Fruit fly (Drosophila melanogaster) whole organism, adult: ENCODE data around the gene CG9123.

ENCODE experiments used
- CG11617 ChIP-seq: fragments of 200-800 bp; sonication (Bioruptor generic); optimal IDR thresholded peaks from 2 replicates; lab custom pipeline; 2017; ENCODE audit warnings: mild to moderate bottlenecking, missing biosample characterization, missing genetic modification reagents, missing genetic modification characterization
- CG12768 ChIP-seq: fragments of 200-800 bp; sonication (Bioruptor generic); optimal IDR thresholded peaks from 2 replicates; lab custom pipeline; 2017; ENCODE audit warnings: missing biosample characterization, missing genetic modification characterization, mild to moderate bottlenecking, moderate library complexity, missing genetic modification reagents
- CG14711 ChIP-seq: fragments of 200-800 bp; sonication (Bioruptor generic); optimal IDR thresholded peaks from 2 replicates; lab custom pipeline; 2018; ENCODE audit warnings: missing biosample characterization, mild to moderate bottlenecking, missing genetic modification characterization, moderate library complexity
- CG33017 ChIP-seq: fragments of 200-800 bp; sonication (Bioruptor generic); optimal IDR thresholded peaks from 2 replicates; lab custom pipeline; 2018; ENCODE audit warnings: missing biosample characterization, mild to moderate bottlenecking, missing genetic modification characterization, moderate library complexity
- CG5204 ChIP-seq: fragments of 200-800 bp; sonication (Bioruptor generic); optimal IDR thresholded peaks from 2 replicates; lab custom pipeline; 2016; ENCODE audit warnings: missing biosample characterization, missing genetic modification characterization
- CG7101 ChIP-seq: fragments of 200-800 bp; sonication (Bioruptor generic); optimal IDR thresholded peaks from 2 replicates; lab custom pipeline; 2018; ENCODE audit warnings: missing biosample characterization, mild to moderate bottlenecking, missing genetic modification characterization, moderate library complexity
- Clk ChIP-seq: fragments of 200-800 bp; sonication (Bioruptor generic); optimal IDR thresholded peaks from 2 replicates; lab custom pipeline; 2017; ENCODE audit warnings: missing biosample characterization, missing genetic modification characterization
- Crg-1 ChIP-seq: fragments of 200-800 bp; sonication (Bioruptor generic); optimal IDR thresholded peaks from 2 replicates; lab custom pipeline; 2016; ENCODE audit warnings: missing biosample characterization, missing genetic modification characterization
- cnc ChIP-seq, 2 experiments: fragments of >200 bp; optimal IDR thresholded peaks; 2 replicates each; lab custom pipeline; 2017
- kay ChIP-seq: fragments of 200-800 bp; sonication (Bioruptor generic); peaks from one replicate; lab custom pipeline; 2016; ENCODE audit warnings: missing biosample characterization, missing genetic modification characterization, borderline replicate concordance
- pad ChIP-seq: fragments of 200-800 bp; sonication (Bioruptor generic); optimal IDR thresholded peaks from 3 replicates; lab custom pipeline; 2017; ENCODE audit warnings: missing biosample characterization, missing genetic modification characterization, mild to moderate bottlenecking, moderate library complexity, missing genetic modification reagents
- tj ChIP-seq: fragments of 200-800 bp; sonication (Bioruptor generic); optimal IDR thresholded peaks from 3 replicates; lab custom pipeline; 2017; ENCODE audit warnings: missing biosample characterization, mild to moderate bottlenecking, missing genetic modification characterization, moderate library complexity
- toe ChIP-seq: fragments of 200-800 bp; sonication (Bioruptor generic); optimal IDR thresholded peaks from 2 replicates; lab custom pipeline; 2016; ENCODE audit warnings: missing biosample characterization, missing genetic modification characterization

dm6 chrX:15344473-15345331 lies 2.8 kb upstream of the CG9123 start, which contains the start of the genes CG12608 and Prp5:
- no peak for TF ChIP-seq pad (GFP tag; lab: Kevin White, UChicago)
- TF ChIP-seq CG11617 (GFP tag; lab: Kevin White, UChicago), result no peak
- TF ChIP-seq CG14711, result no peak
- TF ChIP-seq kay, result no peak
- TF ChIP-seq CG33017 (tag; lab: Kevin White, UChicago), result no peak
- no peak for TF ChIP-seq tj (GFP tag; lab: Kevin White, UChicago)
- TF ChIP-seq CG12768 (GFP tag; lab: Kevin White, UChicago), result no peak
- no peak for TF ChIP-seq toe (GFP tag; lab: Kevin White, UChicago)
- no peak for TF ChIP-seq CG7101 (tag; lab: Kevin White, UChicago)
- no peak for TF ChIP-seq Crg-1
- TF ChIP-seq CG5204 (GFP tag; lab: Kevin White, UChicago), result no peak
- TF ChIP-seq cnc (optimal IDR thresholded peaks at IDR 0.05; lab: Kevin White, UChicago), result no peak
- TF ChIP-seq Clk (GFP tag; lab: Kevin White, UChicago), result no peak
